Worm (Caenorhabditis elegans) whole organism, young adult: ENCODE results near the gene F39E9.14.

Source experiments
- B0336.3 ChIP-seq: fragments of 200-800 bp; sonication (Bioruptor generic); IDR thresholded peaks from 2 replicates; pipeline ENCODE4 v1.3.6; 2022; ENCODE audit warnings: missing genetic modification characterization, missing compliant biosample characterization
- D2030.7 ChIP-seq: fragments of 200-800 bp; sonication (Bioruptor generic); IDR thresholded peaks from 2 replicates; pipeline ENCODE4 v1.3.6; 2022; ENCODE audit warnings: missing genetic modification reagents, missing genetic modification characterization, missing compliant biosample characterization
- F49E8.2 ChIP-seq: sonication (generic microtip); optimal IDR thresholded peaks from 3 replicates; lab custom pipeline; 2017; ENCODE audit warnings: missing genetic modification characterization, mild to moderate bottlenecking, missing compliant biosample characterization, antibody characterized with exemption, moderate library complexity; ENCODE audit not compliant: insufficient read depth
- F57A8.1 ChIP-seq: fragments of 200-800 bp; sonication (Bioruptor generic); optimal IDR thresholded peaks from 2 replicates; lab custom pipeline; 2018; ENCODE audit warnings: mild to moderate bottlenecking, missing genetic modification characterization, moderate library complexity, missing compliant biosample characterization
- T07F8.4 ChIP-seq: sonication (generic microtip); optimal IDR thresholded peaks from 2 replicates; lab custom pipeline; 2016; ENCODE audit warnings: mild to moderate bottlenecking, missing genetic modification characterization, moderate library complexity, missing compliant biosample characterization
- Y53F4B.3 ChIP-seq: fragments of 200-800 bp; sonication (Bioruptor generic); IDR thresholded peaks from 2 replicates; pipeline ENCODE4 v1.3.6; 2022; ENCODE audit warnings: missing genetic modification reagents, missing genetic modification characterization, missing compliant biosample characterization
- Y53G8AR.9 ChIP-seq: fragments of 200-800 bp; sonication (Bioruptor generic); conservative IDR thresholded peaks from 2 replicates; pipeline ENCODE4 v1.3.6; 2022; ENCODE audit warnings: missing genetic modification reagents, missing genetic modification characterization, missing compliant biosample characterization
- Y95B8A.8 ChIP-seq: fragments of 200-800 bp; sonication (Bioruptor generic); IDR thresholded peaks from 2 replicates; pipeline ENCODE4 v1.3.6; 2022; ENCODE audit warnings: missing genetic modification reagents, missing genetic modification characterization, missing compliant biosample characterization
- aptf-2 ChIP-seq: fragments of 200-800 bp; sonication (Bioruptor generic); conservative IDR thresholded peaks from 2 replicates; pipeline ENCODE4 v1.3.6; 2022; ENCODE audit warnings: missing genetic modification reagents, missing genetic modification characterization, missing compliant biosample characterization
- atf-7 ChIP-seq: sonication (generic microtip); optimal IDR thresholded peaks from 2 replicates; lab custom pipeline; 2017; ENCODE audit warnings: mild to moderate bottlenecking, missing genetic modification characterization, missing compliant biosample characterization
- attf-5 ChIP-seq: fragments of 200-800 bp; sonication (Bioruptor generic); optimal IDR thresholded peaks from 2 replicates; lab custom pipeline; 2018; ENCODE audit warnings: mild to moderate bottlenecking, missing genetic modification characterization, missing compliant biosample characterization
- ccch-3 ChIP-seq: fragments of 200-800 bp; sonication (Bioruptor generic); optimal IDR thresholded peaks from 2 replicates; lab custom pipeline; 2018; ENCODE audit warnings: mild to moderate bottlenecking, missing genetic modification characterization, missing compliant biosample characterization
- cebp-1 ChIP-seq, 2 experiments: fragments of 200-800 bp in 1 of 2; sonication (Bioruptor generic) in 1 of 2; sonication (generic microtip) in 1 of 2; IDR thresholded peaks in 1 of 2; optimal IDR thresholded peaks in 1 of 2; 2 replicates each; pipeline versions ENCODE4 v1.3.6 to Lab custom; 2017 to 2022; ENCODE audit warnings: missing compliant biosample characterization in 2 of 2, missing genetic modification characterization in 2 of 2, mild to moderate bottlenecking in 1 of 2, missing genetic modification reagents in 1 of 2, moderate library complexity in 1 of 2
- ceh-58 ChIP-seq: fragments of 200-800 bp; sonication (Bioruptor generic); IDR thresholded peaks from 2 replicates; pipeline ENCODE4 v1.3.6; 2022; ENCODE audit warnings: missing genetic modification characterization, missing compliant biosample characterization
- ceh-79 ChIP-seq: sonication (generic microtip); optimal IDR thresholded peaks from 2 replicates; lab custom pipeline; 2017; ENCODE audit warnings: mild to moderate bottlenecking, missing genetic modification characterization, missing compliant biosample characterization
- dox-1 ChIP-seq: fragments of 200-800 bp; sonication (Bioruptor generic); IDR thresholded peaks from 2 replicates; pipeline ENCODE4 v1.3.6; 2022; ENCODE audit warnings: missing genetic modification reagents, missing genetic modification characterization, missing compliant biosample characterization
- ets-4 ChIP-seq: fragments of 200-800 bp; sonication (Bioruptor generic); optimal IDR thresholded peaks from 2 replicates; lab custom pipeline; 2018; ENCODE audit warnings: mild to moderate bottlenecking, missing genetic modification characterization, missing compliant biosample characterization
- hlh-26 ChIP-seq: fragments of 200-800 bp; sonication (Bioruptor generic); conservative IDR thresholded peaks from 2 replicates; pipeline ENCODE4 v1.3.6; 2022; ENCODE audit warnings: missing genetic modification reagents, missing genetic modification characterization, missing compliant biosample characterization
- lin-54 ChIP-seq: fragments of 200-800 bp; sonication (Bioruptor generic); optimal IDR thresholded peaks from 2 replicates; lab custom pipeline; 2018; ENCODE audit warnings: mild to moderate bottlenecking, missing genetic modification characterization, missing compliant biosample characterization
- madf-10 ChIP-seq: sonication (generic microtip); optimal IDR thresholded peaks from 2 replicates; lab custom pipeline; 2016; ENCODE audit warnings: mild to moderate bottlenecking, missing genetic modification characterization, missing compliant biosample characterization
- nfya-2 ChIP-seq: fragments of 200-800 bp; sonication (Bioruptor generic); IDR thresholded peaks from 2 replicates; pipeline ENCODE4 v1.3.6; 2022; ENCODE audit warnings: missing genetic modification reagents, missing genetic modification characterization, missing compliant biosample characterization
- nhr-80 ChIP-seq: sonication (generic microtip); optimal IDR thresholded peaks from 2 replicates; lab custom pipeline; 2016; ENCODE audit warnings: missing genetic modification characterization, missing compliant biosample characterization
- nhr-90 ChIP-seq: sonication (generic microtip); optimal IDR thresholded peaks from 2 replicates; lab custom pipeline; 2016; ENCODE audit warnings: missing genotype, mild to moderate bottlenecking, missing genetic modification characterization, missing compliant biosample characterization
- pbrm-1 ChIP-seq: fragments of 200-800 bp; sonication (Bioruptor generic); IDR thresholded peaks from 2 replicates; pipeline ENCODE4 v1.3.6; 2022; ENCODE audit warnings: missing genetic modification reagents, missing genetic modification characterization, missing compliant biosample characterization
- repo-1 ChIP-seq: sonication (generic microtip); optimal IDR thresholded peaks from 2 replicates; lab custom pipeline; 2017; ENCODE audit warnings: mild to moderate bottlenecking, missing genetic modification characterization, missing compliant biosample characterization
- snpc-1.1 ChIP-seq: sonication (generic microtip); optimal IDR thresholded peaks from 2 replicates; lab custom pipeline; 2017; ENCODE audit warnings: missing genetic modification characterization, mild to moderate bottlenecking, missing compliant biosample characterization, antibody characterized with exemption, moderate library complexity, missing genotype, missing genetic modification reagents; ENCODE audit not compliant: insufficient read depth
- snpc-1.3 ChIP-seq: sonication (generic microtip); optimal IDR thresholded peaks from 2 replicates; lab custom pipeline; 2017; ENCODE audit warnings: missing genetic modification characterization, mild to moderate bottlenecking, missing compliant biosample characterization, antibody characterized with exemption, moderate library complexity, missing genotype, missing genetic modification reagents; ENCODE audit not compliant: insufficient read depth
- tbp1 ChIP-seq: fragments of 200-800 bp; sonication (Bioruptor generic); optimal IDR thresholded peaks from 2 replicates; lab custom pipeline; 2018; ENCODE audit warnings: mild to moderate bottlenecking, missing genetic modification characterization, missing compliant biosample characterization
- tbx-9 ChIP-seq: sonication (generic microtip); optimal IDR thresholded peaks from 2 replicates; lab custom pipeline; 2016; ENCODE audit warnings: borderline replicate concordance, missing genetic modification characterization, inconsistent platforms, missing compliant biosample characterization
- unc-62 ChIP-seq: fragments of 150-350 bp; optimal IDR thresholded peaks from 2 replicates; lab custom pipeline; 2014; ENCODE audit warnings: missing biosample characterization, missing genetic modification reagents, missing genetic modification characterization
- zfh-2 ChIP-seq: fragments of 200-800 bp; sonication (Bioruptor generic); conservative IDR thresholded peaks from 2 replicates; pipeline ENCODE4 v1.3.6; 2022; ENCODE audit warnings: missing genetic modification reagents, missing genetic modification characterization, missing compliant biosample characterization
- ztf-22 ChIP-seq: fragments of 200-800 bp; sonication (Bioruptor generic); optimal IDR thresholded peaks from 2 replicates; lab custom pipeline; 2018; ENCODE audit warnings: mild to moderate bottlenecking, missing genetic modification characterization, moderate library complexity, missing compliant biosample characterization
- ztf-26 ChIP-seq: sonication (generic microtip); optimal IDR thresholded peaks from 2 replicates; lab custom pipeline; 2017; ENCODE audit warnings: missing genetic modification characterization, missing compliant biosample characterization

Gene F39E9.14

DNA sequence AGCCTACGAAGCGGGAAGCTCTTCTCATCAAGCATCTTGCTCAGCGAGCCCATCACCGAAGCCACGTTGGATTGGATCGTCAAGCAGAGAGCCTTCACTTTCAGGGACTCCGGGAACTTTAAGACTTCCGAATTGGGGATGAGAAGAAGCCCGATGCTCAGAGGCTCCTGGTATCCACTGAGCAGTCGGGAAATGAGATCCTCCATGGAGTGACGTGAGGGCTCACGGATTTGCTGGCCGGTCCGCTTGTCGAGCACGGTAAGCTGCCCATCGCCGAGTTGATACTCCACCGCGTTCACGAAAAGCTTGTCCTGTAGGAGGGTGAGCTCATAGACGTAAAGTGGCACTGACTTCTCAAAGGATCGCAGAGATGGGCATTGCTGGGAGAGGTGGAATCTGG is 42.9 kb downstream of the F39E9.14 start:
- TF ChIP-seq tbx-9: no peak
- no peak for TF ChIP-seq hlh-26 (GFP tag; lab: Robert Waterston, UW)
- no peak for TF ChIP-seq lin-54 (GFP tag; lab: Kevin White, UChicago)
- TF ChIP-seq zfh-2 (GFP tag; lab: Robert Waterston, UW): peak; percentile 51; the same call in 1 of the 2 replicates
- TF ChIP-seq Y95B8A.8 (GFP tag; lab: Robert Waterston, UW): no peak
- TF ChIP-seq aptf-2: no peak
- TF ChIP-seq, all 124 proteins: peak for 1

DNA sequence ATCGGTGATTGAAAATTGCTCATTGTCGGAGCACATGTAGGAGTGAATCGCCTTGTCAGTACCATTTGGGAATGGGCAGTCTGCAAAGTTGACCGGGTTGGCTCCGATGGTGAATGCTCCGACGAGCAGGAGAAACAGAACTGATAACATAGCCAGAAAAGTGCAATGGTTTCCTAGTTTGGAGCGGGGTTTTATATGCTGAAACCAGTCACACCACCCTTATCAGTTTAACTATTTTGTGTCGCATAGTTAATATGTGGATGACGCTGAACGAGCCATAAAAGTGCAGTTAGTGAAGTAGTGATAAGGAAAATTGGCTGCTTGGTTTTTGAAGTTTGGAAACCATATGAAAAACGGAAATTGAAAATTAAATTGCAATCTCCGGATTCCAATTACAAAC is 44.6 kb downstream of the F39E9.14 start, which contains the start of gene C17F4.7:
Gene C17F4.7, minus strand, starts transcription at position 180 of the 400 bp plus-strand sequence.
- TF ChIP-seq tbx-9: no peak
- peak; percentile 50 for TF ChIP-seq atf-7 (tag; lab: Kevin White, UChicago)
- TF ChIP-seq nhr-90 (tag; lab: Kevin White, UChicago): no peak
- no peak for TF ChIP-seq cebp-1 (GFP tag; IDR thresholded peaks at IDR 0.05; lab: Robert Waterston, UW)
- peak; percentile 14 for TF ChIP-seq cebp-1 (tag; optimal IDR thresholded peaks at IDR 0.05; lab: Kevin White, UChicago)
- 0 out of 2 replicates have a peak, but pooled peaks have one; percentile 40 for TF ChIP-seq pbrm-1 (GFP tag; lab: Robert Waterston, UW)
- TF ChIP-seq snpc-1.3: no peak
- peak; percentile 6 for TF ChIP-seq ztf-26 (tag; lab: Kevin White, UChicago)
- peak; percentile 51 for TF ChIP-seq ets-4
- peak; percentile 47 for TF ChIP-seq unc-62 (GFP tag; lab: Kevin White, UChicago)
- 0 out of 2 replicates have a peak, but pooled peaks have one; percentile 16 for TF ChIP-seq B0336.3 (GFP tag; lab: Robert Waterston, UW)
- TF ChIP-seq D2030.7: no peak
- TF ChIP-seq attf-5 (GFP tag; lab: Kevin White, UChicago): peak; percentile 2
- TF ChIP-seq dox-1: peak; percentile 46
- TF ChIP-seq tbp1: peak; percentile 21
- TF ChIP-seq ztf-22 (GFP tag; lab: Kevin White, UChicago): peak; percentile 29
- no peak for TF ChIP-seq F49E8.2 (tag; lab: Kevin White, UChicago)
- peak; percentile 94 for TF ChIP-seq nhr-80
- TF ChIP-seq madf-10 (tag; lab: Kevin White, UChicago): peak; percentile 11

DNA sequence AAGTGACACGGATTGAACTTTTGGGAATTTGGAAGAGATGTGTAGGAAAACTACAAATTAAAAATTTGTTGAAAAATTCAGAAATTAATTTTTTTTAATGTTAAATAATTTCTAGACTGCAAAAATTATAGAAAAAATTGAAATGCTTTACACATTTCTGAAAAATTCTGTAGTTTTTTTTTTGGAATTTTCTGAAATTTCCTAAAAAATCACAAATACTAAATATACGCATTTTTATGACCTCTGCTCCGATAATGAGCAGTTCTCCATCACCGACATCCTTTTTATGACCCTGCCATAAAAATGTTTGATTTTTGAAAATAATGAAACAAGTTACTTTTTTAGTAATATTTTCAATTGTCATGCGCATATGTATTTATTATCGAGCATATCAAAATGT is 45.7 kb downstream of the F39E9.14 start:
- TF ChIP-seq nhr-90 (tag; lab: Kevin White, UChicago) (peak; percentile 43), ceh-79 (tag; lab: Kevin White, UChicago) (no peak), F57A8.1 (GFP tag; lab: Kevin White, UChicago) (no peak), Y53F4B.3 (no peak), nhr-80 (peak; percentile 74), Y53G8AR.9 (GFP tag; lab: Robert Waterston, UW) (peak; percentile 47; the same call in 1 of the 2 replicates)

- no peak for TF ChIP-seq snpc-1.1
- TF ChIP-seq, all 124 proteins: peak for 0
Observed at ce11 chrII:3244070-3244469, 46.4 kb downstream of the F39E9.14 start, which contains the start of gene C17F4.12. C17F4.12 (minus strand) TSS chrII:3244170.

ce11 chrII:3241842-3242241 is 48.6 kb downstream of the F39E9.14 start:
- TF ChIP-seq ceh-58: no peak
- TF ChIP-seq hlh-26 (GFP tag; lab: Robert Waterston, UW): no peak
- TF ChIP-seq nfya-2: no peak
- no peak for TF ChIP-seq ets-4
- no peak for TF ChIP-seq snpc-1.3
- TF ChIP-seq repo-1 (tag; lab: Kevin White, UChicago): no peak
- no peak for TF ChIP-seq ccch-3 (GFP tag; lab: Kevin White, UChicago)
- TF ChIP-seq ceh-79 (tag; lab: Kevin White, UChicago): no peak
- no peak for TF ChIP-seq T07F8.4
